Worm (Caenorhabditis elegans) whole organism, late embryonic: ENCODE data around the gene fubl-3.

Experiments
- Y22D7AL.16 ChIP-seq: sonication (generic microtip); optimal IDR thresholded peaks from 2 replicates; lab custom pipeline; 2016; ENCODE audit warnings: missing genetic modification characterization, missing compliant biosample characterization
- ceh-18 ChIP-seq: sonication (generic microtip); optimal IDR thresholded peaks from 2 replicates; lab custom pipeline; 2016; ENCODE audit warnings: missing genetic modification characterization, missing compliant biosample characterization
- ceh-9 ChIP-seq: sonication (generic microtip); optimal IDR thresholded peaks from 2 replicates; lab custom pipeline; 2016; ENCODE audit warnings: mild to moderate bottlenecking, missing genetic modification characterization, inconsistent platforms, missing compliant biosample characterization
- eyg-1 ChIP-seq: sonication (generic microtip); optimal IDR thresholded peaks from 2 replicates; lab custom pipeline; 2016; ENCODE audit warnings: missing genotype, missing genetic modification characterization, missing compliant biosample characterization
- fkh-10 ChIP-seq: fragments of 150-350 bp; optimal IDR thresholded peaks from 2 replicates; lab custom pipeline; 2014; ENCODE audit warnings: missing biosample characterization, missing genetic modification reagents, missing genetic modification characterization
- hlh-8 ChIP-seq: sonication (generic microtip); optimal IDR thresholded peaks from 2 replicates; lab custom pipeline; 2016; ENCODE audit warnings: missing genotype, missing genetic modification characterization, missing compliant biosample characterization
- nhr-11 ChIP-seq: fragments of 150-350 bp; optimal IDR thresholded peaks from 2 replicates; lab custom pipeline; 2014; ENCODE audit warnings: missing biosample characterization, missing genetic modification characterization
- pha-2 ChIP-seq: sonication (generic microtip); optimal IDR thresholded peaks from 2 replicates; lab custom pipeline; 2017; ENCODE audit warnings: mild to moderate bottlenecking, missing genetic modification characterization, missing compliant biosample characterization
- unc-3 ChIP-seq, 2 experiments: fragments of 200-800 bp in 1 of 2; sonication (Bioruptor generic) in 1 of 2; sonication (generic microtip) in 1 of 2; conservative IDR thresholded peaks in 1 of 2; optimal IDR thresholded peaks in 1 of 2; 2 replicates each; pipeline versions ENCODE4 v1.3.6 to Lab custom; 2016 to 2022; ENCODE audit warnings: missing compliant biosample characterization in 2 of 2, missing genetic modification characterization in 2 of 2, missing genetic modification reagents in 1 of 2

DNA sequence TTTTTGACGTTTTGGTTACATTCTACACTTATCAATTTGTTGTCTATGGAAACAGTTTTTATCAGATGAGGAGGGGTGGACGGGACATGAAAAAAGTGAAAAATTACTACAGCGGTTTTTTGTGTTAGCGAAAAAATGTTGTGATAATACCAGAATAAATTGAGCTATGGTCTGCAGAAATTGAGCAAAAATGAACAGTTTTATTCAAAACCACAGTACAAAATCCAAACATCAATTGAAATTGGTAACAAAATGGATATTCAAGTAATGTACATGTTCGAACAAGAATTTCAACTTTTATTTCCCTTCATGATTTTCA lies 9.7 kb upstream of the fubl-3 start:
- TF ChIP-seq hlh-8 (tag; lab: Kevin White, UChicago) = no peak
- no peak for TF ChIP-seq ceh-9 (tag; lab: Kevin White, UChicago)
- no peak for TF ChIP-seq eyg-1 (tag; lab: Kevin White, UChicago)
- TF ChIP-seq fkh-10 = no peak
- no peak for TF ChIP-seq pha-2 (tag; lab: Kevin White, UChicago)
- no peak for TF ChIP-seq ceh-18 (tag; lab: Kevin White, UChicago)
- TF ChIP-seq unc-3 (GFP tag; conservative IDR thresholded peaks at IDR 0.05; lab: Robert Waterston, UW) = no peak
- TF ChIP-seq unc-3 (tag; optimal IDR thresholded peaks at IDR 0.05; lab: Kevin White, UChicago) = no peak
- TF ChIP-seq nhr-11 = no peak
- no peak for TF ChIP-seq Y22D7AL.16 (tag; lab: Kevin White, UChicago)
